Worm (Caenorhabditis elegans) whole organism, L2 larva: ENCODE data around the gene srw-23.

ENCODE experiments used
- Y55F3AM.14 ChIP-seq: fragments of 200-800 bp; sonication (Bioruptor generic); optimal IDR thresholded peaks from 2 replicates; lab custom pipeline; 2018; ENCODE audit warnings: mild to moderate bottlenecking, missing genetic modification characterization, missing compliant biosample characterization
- aly-2 ChIP-seq: fragments of 150-350 bp; optimal IDR thresholded peaks from 2 replicates; lab custom pipeline; 2014; ENCODE audit warnings: missing biosample characterization, missing genetic modification characterization
- ama-1 ChIP-seq: fragments of 150-350 bp; optimal IDR thresholded peaks from 2 replicates; lab custom pipeline; 2018; ENCODE audit warnings: inconsistent platforms
- ceh-16 ChIP-seq: fragments of 150-350 bp; optimal IDR thresholded peaks from 2 replicates; lab custom pipeline; 2014; ENCODE audit warnings: missing biosample characterization, missing genetic modification characterization
- gmeb-1 ChIP-seq: fragments of 150-350 bp; optimal IDR thresholded peaks from 2 replicates; lab custom pipeline; 2014; ENCODE audit warnings: missing biosample characterization, missing genetic modification characterization
- lin-13 ChIP-seq: fragments of 150-350 bp; optimal IDR thresholded peaks from 2 replicates; lab custom pipeline; 2014; ENCODE audit warnings: missing biosample characterization, missing genetic modification reagents, missing genetic modification characterization
- nhr-11 ChIP-seq: fragments of 150-350 bp; optimal IDR thresholded peaks from 2 replicates; lab custom pipeline; 2014; ENCODE audit warnings: missing biosample characterization, missing genetic modification characterization
- skn-1 ChIP-seq: sonication (generic microtip); optimal IDR thresholded peaks from 2 replicates; lab custom pipeline; 2017; ENCODE audit warnings: missing biosample characterization, missing genetic modification characterization
- snpc-4 ChIP-seq: fragments of 150-350 bp; optimal IDR thresholded peaks from 2 replicates; lab custom pipeline; 2014; ENCODE audit warnings: missing biosample characterization, missing genetic modification characterization
- unc-39 ChIP-seq: fragments of 150-350 bp; optimal IDR thresholded peaks from 2 replicates; lab custom pipeline; 2014; ENCODE audit warnings: missing biosample characterization, missing genetic modification characterization
- unc-62 ChIP-seq: fragments of 150-350 bp; optimal IDR thresholded peaks from 2 replicates; lab custom pipeline; 2014; ENCODE audit warnings: missing biosample characterization, missing genetic modification reagents, missing genetic modification characterization
- zag-1 ChIP-seq: fragments of 150-350 bp; optimal IDR thresholded peaks from 2 replicates; lab custom pipeline; 2014; ENCODE audit warnings: missing biosample characterization, missing genetic modification characterization

- TF ChIP-seq unc-62 (no peak), snpc-4 (tag; lab: Kevin White, UChicago) (no peak), ceh-16 (tag; lab: Kevin White, UChicago) (no peak), skn-1 (tag; lab: Kevin White, UChicago) (no peak), ama-1 (no peak), Y55F3AM.14 (no peak), aly-2 (tag; lab: Kevin White, UChicago) (no peak), unc-39 (tag; lab: Kevin White, UChicago) (no peak), nhr-11 (no peak), gmeb-1 (tag; lab: Kevin White, UChicago) (no peak), zag-1 (tag; lab: Kevin White, UChicago) (no peak), lin-13 (GFP tag; lab: Kevin White, UChicago) (no peak)
Measured at ce11 chrV:16874966-16875365, 1.2 kb downstream of the srw-23 start, which contains the start of gene F49A5.10.
